Worm (Caenorhabditis elegans): ENCODE measurements around the gene apd-3.

DNA sequence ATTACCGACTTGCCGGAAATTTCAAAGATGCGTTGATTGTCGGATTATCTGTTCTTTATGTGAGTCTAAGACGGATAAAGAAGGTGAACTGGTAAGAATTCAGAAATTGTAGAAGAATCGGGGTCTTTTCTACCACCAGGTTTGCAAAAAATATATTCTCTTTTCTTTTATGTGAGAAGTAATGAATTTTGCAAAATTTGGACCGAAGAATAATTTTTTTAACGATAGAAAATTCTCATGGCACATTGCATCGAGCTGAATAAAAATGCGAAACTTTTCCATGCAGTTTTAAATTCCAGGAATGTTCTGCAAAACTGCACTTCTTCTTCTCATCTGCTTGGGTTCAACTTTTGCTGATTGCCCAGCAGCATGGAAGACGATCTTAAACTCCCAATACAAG lies 27.0 kb upstream of the apd-3 start, which contains the start of gene clec-130:
- TF ChIP-seq unc-39 (tag; optimal IDR thresholded peaks at IDR 0.05): no peak
- TF ChIP-seq R02D3.7 (tag; optimal IDR thresholded peaks at IDR 0.05): no peak
- TF ChIP-seq Y55F3AM.14 (GFP tag; optimal IDR thresholded peaks at IDR 0.05): no peak
- no peak for TF ChIP-seq nhr-12 (tag; optimal IDR thresholded peaks at IDR 0.05)
- TF ChIP-seq ztf-11 (tag; optimal IDR thresholded peaks at IDR 0.05): no peak
- no peak for TF ChIP-seq nhr-77 (tag; optimal IDR thresholded peaks at IDR 0.05)
- TF ChIP-seq ama-1 (optimal IDR thresholded peaks at IDR 0.05): no peak
- TF ChIP-seq egl-27 (tag; optimal IDR thresholded peaks at IDR 0.05): no peak
- TF ChIP-seq elt-3 (tag; optimal IDR thresholded peaks at IDR 0.05): no peak

All from whole organism, L2 larva.